Worm (Caenorhabditis elegans): Measurements from ENCODE around the gene C17G10.13.

C17G10.13 gene

DNA sequence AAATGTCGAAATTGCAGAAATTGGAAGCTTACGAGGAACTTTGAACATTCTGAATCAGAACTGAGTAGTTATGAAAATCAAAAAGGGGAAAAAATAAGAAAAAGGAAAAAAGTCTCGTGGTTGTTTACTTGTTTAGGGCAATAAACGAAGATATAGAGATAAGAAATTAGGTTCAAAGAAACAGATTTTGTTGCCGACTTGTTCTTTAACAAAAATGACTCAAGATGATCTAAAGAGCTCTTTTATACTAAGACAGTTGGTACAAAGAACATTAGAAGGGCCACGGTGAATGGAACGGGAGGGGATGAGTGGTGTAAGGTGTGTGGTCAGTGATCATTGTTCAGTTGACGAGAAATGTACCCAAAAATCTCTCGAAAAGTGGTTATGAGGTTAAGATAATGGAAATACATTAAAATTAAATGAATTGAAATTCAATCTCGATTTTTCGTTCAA is 42.1 kb downstream of the C17G10.13 start, which contains the start of gene acdh-2:
Gene acdh-2 (minus strand): TSS at position 51 of the 453 bp plus-strand sequence.
- TF ChIP-seq sea-2 (GFP tag; optimal IDR thresholded peaks at IDR 0.05) (no peak), fkh-10 (GFP tag; optimal IDR thresholded peaks at IDR 0.05) (no peak), nhr-43 (tag; optimal IDR thresholded peaks at IDR 0.05; ENCODE audit: poor library complexity, severe bottlenecking) (peak; percentile 18), ceh-82 (tag; optimal IDR thresholded peaks at IDR 0.05) (no peak), elt-2 (tag; optimal IDR thresholded peaks at IDR 0.05) (no peak), nhr-77 (tag; optimal IDR thresholded peaks at IDR 0.05) (no peak), tbx-2 (tag; optimal IDR thresholded peaks at IDR 0.05) (no peak), fkh-2 (tag; optimal IDR thresholded peaks at IDR 0.05) (no peak), daf-12 (tag; optimal IDR thresholded peaks at IDR 0.05) (no peak), nfya-1 (tag; optimal IDR thresholded peaks at IDR 0.05; ENCODE audit: insufficient read depth) (peak; percentile 35), nhr-76 (tag; optimal IDR thresholded peaks at IDR 0.05) (no peak), ZK546.5 (tag; optimal IDR thresholded peaks at IDR 0.05) (no peak), mdl-1 (tag; optimal IDR thresholded peaks at IDR 0.05) (no peak), mml-1 (tag; optimal IDR thresholded peaks at IDR 0.05) (no peak)

DNA sequence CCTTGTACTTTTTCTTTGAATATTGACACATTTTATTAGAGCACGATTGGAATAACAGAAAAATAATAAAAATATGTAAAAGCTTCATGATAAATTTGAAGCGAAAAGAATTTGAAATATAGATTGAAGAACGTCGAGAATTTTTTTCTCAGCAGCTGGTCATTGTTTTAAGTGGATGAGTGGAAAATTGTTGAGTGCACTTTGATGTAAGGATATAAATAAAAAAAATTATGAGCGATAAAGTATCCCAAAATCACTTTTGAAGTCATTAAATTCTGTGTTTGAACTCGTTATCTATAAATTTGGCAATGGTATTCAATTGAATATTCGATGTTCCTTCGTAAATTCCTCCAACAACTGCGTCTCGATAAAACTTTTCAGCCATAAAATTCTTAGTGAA is 44.8 kb downstream of the C17G10.13 start, which contains the start of gene ins-13:
Gene ins-13 (minus strand): TSS at position 101 of the 400 bp plus-strand sequence.
- TF ChIP-seq zag-1 (tag; optimal IDR thresholded peaks at IDR 0.05), result no peak

- TF ChIP-seq lsy-12 (tag; optimal IDR thresholded peaks at IDR 0.05), result no peak
- TF ChIP-seq elt-3 (tag; optimal IDR thresholded peaks at IDR 0.05), result no peak
- no peak for TF ChIP-seq eor-1 (tag; optimal IDR thresholded peaks at IDR 0.05)
- TF ChIP-seq nhr-76 (tag; optimal IDR thresholded peaks at IDR 0.05), result no peak
- peak; percentile 55 for TF ChIP-seq nhr-23 (tag; optimal IDR thresholded peaks at IDR 0.05)
- TF ChIP-seq ceh-9 (tag; optimal IDR thresholded peaks at IDR 0.05), result no peak
- peak; percentile 60 for TF ChIP-seq egl-5 (tag; optimal IDR thresholded peaks at IDR 0.05)
- no peak for TF ChIP-seq ceh-82 (tag; optimal IDR thresholded peaks at IDR 0.05)
- no peak for TF ChIP-seq ztf-11 (tag; optimal IDR thresholded peaks at IDR 0.05)
- no peak for TF ChIP-seq tbx-2 (tag; optimal IDR thresholded peaks at IDR 0.05)
- no peak for TF ChIP-seq daf-12 (tag; optimal IDR thresholded peaks at IDR 0.05)
- no peak for TF ChIP-seq hmg-11 (tag; optimal IDR thresholded peaks at IDR 0.05)
- peak; percentile 84 for TF ChIP-seq elt-2 (tag; optimal IDR thresholded peaks at IDR 0.05)
- TF ChIP-seq mdl-1 (tag; optimal IDR thresholded peaks at IDR 0.05), result no peak
- TF ChIP-seq nhr-43 (tag; optimal IDR thresholded peaks at IDR 0.05; ENCODE audit: poor library complexity, severe bottlenecking), result peak; percentile 63
- no peak for TF ChIP-seq nhr-28 (tag; optimal IDR thresholded peaks at IDR 0.05)
- no peak for TF ChIP-seq nhr-67 (tag; optimal IDR thresholded peaks at IDR 0.05)
- TF ChIP-seq pqm-1 (tag; optimal IDR thresholded peaks at IDR 0.05), result peak; percentile 31
- peak; percentile 51 for TF ChIP-seq unc-62 (GFP tag; optimal IDR thresholded peaks at IDR 0.05)
- TF ChIP-seq ceh-16 (tag; optimal IDR thresholded peaks at IDR 0.05), result no peak
- no peak for TF ChIP-seq ztf-4 (tag; optimal IDR thresholded peaks at IDR 0.05)
- no peak for TF ChIP-seq aly-2 (tag; optimal IDR thresholded peaks at IDR 0.05)
- TF ChIP-seq ceh-28 (tag; optimal IDR thresholded peaks at IDR 0.05), result peak; percentile 58
- TF ChIP-seq snpc-4 (tag; optimal IDR thresholded peaks at IDR 0.05), result peak; percentile 99
- TF ChIP-seq skn-1 (tag; optimal IDR thresholded peaks at IDR 0.05), result peak; percentile 57
- TF ChIP-seq nhr-25 (tag; optimal IDR thresholded peaks at IDR 0.05), result peak; percentile 60
- TF ChIP-seq pha-4 (tag; optimal IDR thresholded peaks at IDR 0.05), result peak; percentile 81
- TF ChIP-seq lin-39 (tag; optimal IDR thresholded peaks at IDR 0.05), result peak; percentile 72
- TF ChIP-seq fkh-2 (tag; optimal IDR thresholded peaks at IDR 0.05), result no peak
- TF ChIP-seq R02D3.7 (tag; optimal IDR thresholded peaks at IDR 0.05), result no peak
- TF ChIP-seq elt-1 (tag; optimal IDR thresholded peaks at IDR 0.05), result no peak
- TF ChIP-seq zag-1 (tag; optimal IDR thresholded peaks at IDR 0.05), result no peak
- TF ChIP-seq nfya-1 (tag; optimal IDR thresholded peaks at IDR 0.05; ENCODE audit: insufficient read depth), result peak; percentile 80
- TF ChIP-seq lin-15B (tag; optimal IDR thresholded peaks at IDR 0.05), result peak; percentile 26
- TF ChIP-seq ama-1 (optimal IDR thresholded peaks at IDR 0.05), result peak; percentile 99
- TF ChIP-seq fkh-10 (GFP tag; optimal IDR thresholded peaks at IDR 0.05), result no peak
- TF ChIP-seq jun-1 (tag; optimal IDR thresholded peaks at IDR 0.05), result peak; percentile 41
Measured at ce11 chrII:5544145-5544515, 45.5 kb downstream of the C17G10.13 start.
